Fruit fly (Drosophila melanogaster): ENCODE data around the gene CG11398.

CG11398 gene

DNA sequence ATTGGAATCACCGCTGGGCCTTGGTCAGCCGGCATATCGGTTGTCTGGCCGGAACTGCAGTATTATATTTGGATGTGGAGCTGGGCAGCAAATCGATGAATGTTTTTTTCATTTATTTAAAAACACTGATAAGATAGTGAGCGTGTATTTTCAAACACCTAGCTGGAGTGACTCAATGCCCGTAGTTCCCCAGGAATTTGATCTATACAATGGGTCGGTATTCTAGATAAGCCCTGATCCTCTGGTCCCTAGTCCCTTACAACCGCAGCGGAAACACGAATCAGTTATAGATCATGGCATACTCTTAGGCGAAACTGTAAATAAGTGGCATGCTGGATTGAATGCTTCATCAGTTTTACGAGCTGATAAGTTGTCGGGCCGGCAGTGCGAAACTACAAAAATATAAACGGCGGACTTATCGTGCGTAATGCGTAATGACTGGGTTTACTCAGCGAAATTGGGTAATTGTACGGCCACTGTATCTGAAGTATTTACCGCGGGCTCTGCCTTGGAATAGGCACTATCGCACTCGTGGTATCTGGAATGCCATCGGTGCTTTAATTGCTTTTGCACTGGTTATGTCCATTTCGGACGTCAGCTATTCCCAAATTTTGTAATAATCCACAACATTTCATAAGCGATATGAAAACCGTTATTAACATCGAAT, 42.1 kb downstream of the CG11398 start:
- TF ChIP-seq Ptx1 (GFP tag; IDR thresholded peaks at IDR 0.05) (no peak), grn (GFP tag; optimal IDR thresholded peaks at IDR 0.05) (peak; percentile 75), CG17328 (GFP tag; IDR thresholded peaks at IDR 0.05) (no peak), Pdp1 (GFP tag; optimal IDR thresholded peaks at IDR 0.05) (peak in 1 of 2 experiments; percentile 78), Dek (tag; optimal IDR thresholded peaks at IDR 0.05) (no peak), CG8290 (GFP tag; optimal IDR thresholded peaks at IDR 0.05) (no peak), CG8290 (tag; optimal IDR thresholded peaks at IDR 0.05) (peak in 1 of 2 experiments; percentile 51), bigmax (GFP tag; optimal IDR thresholded peaks at IDR 0.05) (no peak), z (GFP tag; IDR thresholded peaks at IDR 0.05) (no peak), ab (GFP tag; optimal IDR thresholded peaks at IDR 0.05) (no peak), Bteb2 (GFP tag; optimal IDR thresholded peaks at IDR 0.05) (no peak), hkb (optimal IDR thresholded peaks at IDR 0.05) (no peak), hkb (GFP tag; IDR thresholded peaks at IDR 0.05) (no peak), CG18599 (GFP tag; optimal IDR thresholded peaks at IDR 0.05) (peak; percentile 5), sd (tag; optimal IDR thresholded peaks at IDR 0.05) (peak; percentile 71), Deaf1 (tag; optimal IDR thresholded peaks at IDR 0.05) (peak; percentile 51), fd102C (GFP tag; optimal IDR thresholded peaks at IDR 0.05) (no peak), da (GFP tag; optimal IDR thresholded peaks at IDR 0.05) (no peak), CG34376 (GFP tag; optimal IDR thresholded peaks at IDR 0.05) (peak; percentile 66), gcm2 (GFP tag; optimal IDR thresholded peaks at IDR 0.05) (no peak), CG32772 (GFP tag; IDR thresholded peaks at IDR 0.05) (no peak), chm (GFP tag; IDR thresholded peaks at IDR 0.05) (peak; percentile 25; the same call in 1 of the 2 replicates), CG30020 (tag; optimal IDR thresholded peaks at IDR 0.05) (no peak), sug (tag; optimal IDR thresholded peaks at IDR 0.05) (peak; percentile 46), Antp (GFP tag; optimal IDR thresholded peaks at IDR 0.05) (no peak), CG16813 (GFP tag; IDR thresholded peaks at IDR 0.05; ENCODE audit: partially characterized antibody) (no peak), mirr (GFP tag; optimal IDR thresholded peaks at IDR 0.05) (peak; percentile 88), CG11504 (tag; optimal IDR thresholded peaks at IDR 0.05) (no peak), Dll (GFP tag; IDR thresholded peaks at IDR 0.05; ENCODE audit: partially characterized antibody) (no peak), sens (GFP tag) (peak; percentile 1), CG17385 (GFP tag; optimal IDR thresholded peaks at IDR 0.05) (no peak), CG2678 (tag; optimal IDR thresholded peaks at IDR 0.05) (peak; percentile 1), exex (tag; optimal IDR thresholded peaks at IDR 0.05) (peak; percentile 95), Med (GFP tag) (peak; percentile 20), gcm (GFP tag; optimal IDR thresholded peaks at IDR 0.05) (no peak), chinmo (GFP tag; IDR thresholded peaks at IDR 0.05; ENCODE audit: partially characterized antibody) (0 out of 4 replicates have a peak, but pooled peaks have one; percentile 30), chn (GFP tag; optimal IDR thresholded peaks at IDR 0.05) (no peak), CG8765 (GFP tag; IDR thresholded peaks at IDR 0.05) (no peak), CG15514 (GFP tag; optimal IDR thresholded peaks at IDR 0.05) (no peak), HmgZ (tag; optimal IDR thresholded peaks at IDR 0.05) (peak; percentile 13)

DNA sequence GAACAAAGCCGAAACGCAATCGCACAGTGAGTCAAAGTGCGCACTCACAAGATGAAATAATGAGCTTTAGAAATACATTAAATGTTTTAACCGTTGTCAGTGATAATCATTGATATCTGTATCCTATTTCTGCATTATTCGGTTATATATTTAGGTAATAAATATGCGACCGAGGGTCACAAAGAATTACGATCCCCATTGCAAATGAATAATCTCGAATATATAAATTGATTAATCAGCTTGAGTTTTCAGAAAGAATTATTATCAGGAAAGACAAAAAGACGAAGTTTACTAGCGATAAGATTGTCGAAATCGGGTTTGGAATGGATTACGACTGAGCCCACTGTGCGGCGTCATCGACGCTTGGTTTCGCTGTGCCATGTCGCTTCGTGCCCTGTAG, 43.9 kb downstream of the CG11398 start:
- TF ChIP-seq CG18262 (tag; optimal IDR thresholded peaks at IDR 0.05) = peak; percentile 51
- no peak for TF ChIP-seq twi (tag; optimal IDR thresholded peaks at IDR 0.05)
- TF ChIP-seq CG6765 (GFP tag; optimal IDR thresholded peaks at IDR 0.05) = peak; percentile 49
- TF ChIP-seq GATAe (GFP tag; conservative IDR thresholded peaks at IDR 0.05) = peak; percentile 62
- TF ChIP-seq CG2120 (GFP tag; optimal IDR thresholded peaks at IDR 0.05) = peak; percentile 68
- no peak for TF ChIP-seq hth (optimal IDR thresholded peaks at IDR 0.05)
- peak; percentile 68 for TF ChIP-seq grau (tag; optimal IDR thresholded peaks at IDR 0.05)
- TF ChIP-seq tx (GFP tag; optimal IDR thresholded peaks at IDR 0.05) = no peak
- TF ChIP-seq Med (GFP tag) = peak; percentile 84
- 0 out of 2 replicates have a peak, but pooled peaks have one; percentile 15 for TF ChIP-seq al (GFP tag; IDR thresholded peaks at IDR 0.05)
- no peak for TF ChIP-seq hkb (optimal IDR thresholded peaks at IDR 0.05)
- 0 out of 2 replicates have a peak, but pooled peaks have one; percentile 40 for TF ChIP-seq hkb (GFP tag; IDR thresholded peaks at IDR 0.05)
- peak; percentile 21 for TF ChIP-seq CG13624 (GFP tag; optimal IDR thresholded peaks at IDR 0.05)
- no peak for TF ChIP-seq chn (GFP tag; optimal IDR thresholded peaks at IDR 0.05)
- peak; percentile 49 for TF ChIP-seq sug (tag; optimal IDR thresholded peaks at IDR 0.05)
- TF ChIP-seq CG8924 (tag; optimal IDR thresholded peaks at IDR 0.05) = peak; percentile 57
- peak; percentile 8 for TF ChIP-seq Hand (GFP tag; optimal IDR thresholded peaks at IDR 0.05)

Data from whole organism, embryonic.